Worm (Caenorhabditis elegans): ENCODE results near the gene C25F9.6.

ce11 chrV:19391242-19391641, 13.9 kb downstream of the C25F9.6 start:
- no peak for TF ChIP-seq med-1 (GFP tag; optimal IDR thresholded peaks at IDR 0.05; ENCODE audit: insufficient read depth)
- TF ChIP-seq ztf-23 (GFP tag; IDR thresholded peaks at IDR 0.05) = no peak
